Worm (Caenorhabditis elegans): Measurements from ENCODE around the gene C50F4.12.

C50F4.12 gene

DNA sequence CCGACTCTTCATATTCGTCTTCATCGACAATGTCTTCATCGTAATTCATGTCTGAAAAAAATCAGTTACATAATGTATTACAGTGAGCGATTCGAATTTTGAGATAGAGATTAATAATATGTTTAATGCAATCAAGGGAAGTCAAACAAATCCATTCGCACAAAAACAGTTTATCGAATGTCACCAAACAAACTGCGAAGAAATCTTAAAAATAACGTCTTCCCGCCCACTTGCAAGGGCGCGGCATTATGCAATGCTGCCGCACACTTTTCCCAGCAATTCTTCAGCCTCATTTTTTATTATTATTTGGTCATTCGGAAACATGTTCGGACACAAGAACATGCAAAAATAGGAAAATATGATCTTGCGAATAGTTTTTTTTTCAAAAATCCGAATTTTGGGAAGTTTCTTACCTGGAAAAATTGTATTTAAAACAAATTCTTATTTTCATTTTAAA lies 4.7 kb upstream of the C50F4.12 start, which contains the start of gene mdf-1 (continued):
- TF ChIP-seq egl-44 (GFP tag; IDR thresholded peaks at IDR 0.05) (no peak), unc-130 (GFP tag; optimal IDR thresholded peaks at IDR 0.05) (no peak), B0336.3 (GFP tag; IDR thresholded peaks at IDR 0.05) (no peak; the same call in 1 of the 2 replicates), him-1 (tag; optimal IDR thresholded peaks at IDR 0.05) (no peak), nhr-120 (GFP tag; IDR thresholded peaks at IDR 0.05) (no peak), cebp-1 (GFP tag; IDR thresholded peaks at IDR 0.05) (no peak), cebp-1 (tag; optimal IDR thresholded peaks at IDR 0.05) (peak; percentile 65), aptf-2 (GFP tag; conservative IDR thresholded peaks at IDR 0.05) (no peak), mel-28 (tag; optimal IDR thresholded peaks at IDR 0.05; ENCODE audit: borderline replicate concordance) (no peak), bed-1 (GFP tag; IDR thresholded peaks at IDR 0.05) (no peak), F22D6.2 (tag; optimal IDR thresholded peaks at IDR 0.05) (no peak), athp-1 (tag; optimal IDR thresholded peaks at IDR 0.05) (no peak), aptf-3 (GFP tag; IDR thresholded peaks at IDR 0.05) (no peak), Y79H2A.3 (GFP tag; conservative IDR thresholded peaks at IDR 0.05) (no peak), hmg-20 (GFP tag; IDR thresholded peaks at IDR 0.05) (0 out of 2 replicates have a peak, but pooled peaks have one; percentile 4), die-1 (tag; optimal IDR thresholded peaks at IDR 0.05) (no peak), ceh-79 (tag; optimal IDR thresholded peaks at IDR 0.05) (no peak), ztf-6 (GFP tag; IDR thresholded peaks at IDR 0.05) (no peak), ZK185.1 (tag; optimal IDR thresholded peaks at IDR 0.05; ENCODE audit: poor library complexity, severe bottlenecking) (peak; percentile 58), hrde-1 (tag; optimal IDR thresholded peaks at IDR 0.05; ENCODE audit: borderline replicate concordance) (peak; percentile 34), F39B2.1 (GFP tag; IDR thresholded peaks at IDR 0.05) (no peak), zim-3 (tag; optimal IDR thresholded peaks at IDR 0.05) (no peak), ztf-3 (GFP tag; optimal IDR thresholded peaks at IDR 0.05) (no peak), nfyb-1 (GFP tag; IDR thresholded peaks at IDR 0.05) (peak; percentile 34; the same call in 1 of the 2 replicates), repo-1 (tag; optimal IDR thresholded peaks at IDR 0.05) (peak; percentile 57), unc-62 (GFP tag; optimal IDR thresholded peaks at IDR 0.05) (no peak), mcd-1 (GFP tag; IDR thresholded peaks at IDR 0.05) (peak; percentile 48), F49E8.2 (tag; optimal IDR thresholded peaks at IDR 0.05; ENCODE audit: insufficient read depth) (no peak), mes-4 (tag; optimal IDR thresholded peaks at IDR 0.05) (no peak), F57C9.4 (tag; optimal IDR thresholded peaks at IDR 0.05) (no peak), lin-26 (GFP tag; IDR thresholded peaks at IDR 0.05) (no peak), sptf-2 (GFP tag; optimal IDR thresholded peaks at IDR 0.05) (no peak), ccch-3 (GFP tag; optimal IDR thresholded peaks at IDR 0.05) (no peak), B0035.1 (tag; optimal IDR thresholded peaks at IDR 0.05) (peak; percentile 10), nhr-27 (tag; optimal IDR thresholded peaks at IDR 0.05) (no peak), ztf-18 (tag; optimal IDR thresholded peaks at IDR 0.05) (peak; percentile 62), somi-1 (GFP tag; optimal IDR thresholded peaks at IDR 0.05) (no peak), madf-6 (GFP tag; IDR thresholded peaks at IDR 0.05) (no peak), dox-1 (GFP tag; IDR thresholded peaks at IDR 0.05) (peak; percentile 49; the same call in 1 of the 2 replicates), gei-17 (GFP tag; optimal IDR thresholded peaks at IDR 0.05) (no peak), hmg-1.2 (GFP tag; IDR thresholded peaks at IDR 0.05) (0 out of 2 replicates have a peak, but pooled peaks have one; percentile 12), tlf-1 (GFP tag; optimal IDR thresholded peaks at IDR 0.05) (no peak), tbx-9 (tag; optimal IDR thresholded peaks at IDR 0.05; ENCODE audit: borderline replicate concordance) (no peak), lsy-27 (tag; optimal IDR thresholded peaks at IDR 0.05; ENCODE audit: borderline replicate concordance, insufficient read depth) (no peak), attf-3 (GFP tag; conservative IDR thresholded peaks at IDR 0.05) (no peak), let-526 (GFP tag; IDR thresholded peaks at IDR 0.05) (no peak), sdz-38 (tag; optimal IDR thresholded peaks at IDR 0.05) (no peak), T07F8.4 (tag; optimal IDR thresholded peaks at IDR 0.05) (no peak), C06A6.2 (GFP tag; conservative IDR thresholded peaks at IDR 0.05) (peak; percentile 63)
